Fruit fly (Drosophila melanogaster) whole organism, embryonic: Measurements from ENCODE around the gene prd1.

Experiments used
- Abd-B ChIP-seq: fragments of 200-800 bp; sonication (Bioruptor generic); optimal IDR thresholded peaks from 2 replicates; lab custom pipeline; 2018; ENCODE audit warnings: missing biosample characterization, mild to moderate bottlenecking, missing genetic modification characterization, moderate library complexity
- C15 ChIP-seq: fragments of 200-800 bp; sonication (Bioruptor generic); IDR thresholded peaks from 3 replicates; pipeline ENCODE4 v1.3.6; 2022; ENCODE audit warnings: missing biosample characterization, missing genetic modification characterization
- CG1024 ChIP-seq: fragments of 200-800 bp; sonication (Bioruptor generic); IDR thresholded peaks from 2 replicates; pipeline ENCODE4 v1.3.6; 2022; ENCODE audit warnings: missing biosample characterization, missing genetic modification characterization
- CG10543 ChIP-seq: fragments of 200-800 bp; sonication (Bioruptor generic); optimal IDR thresholded peaks from 3 replicates; lab custom pipeline; 2017; ENCODE audit warnings: missing biosample characterization, mild to moderate bottlenecking, missing genetic modification characterization, moderate library complexity
- CG10565 ChIP-seq: fragments of 200-800 bp; sonication (Bioruptor generic); optimal IDR thresholded peaks from 3 replicates; lab custom pipeline; 2016; ENCODE audit warnings: missing biosample characterization, mild to moderate bottlenecking, missing genetic modification characterization
- CG11456 ChIP-seq: fragments of 200-800 bp; sonication (Bioruptor generic); IDR thresholded peaks from 3 replicates; pipeline ENCODE4 v1.3.6; 2022; ENCODE audit warnings: missing biosample characterization, missing genetic modification characterization
- CG12155 ChIP-seq: fragments of 200-800 bp; sonication (Bioruptor generic); optimal IDR thresholded peaks from 3 replicates; lab custom pipeline; 2016; ENCODE audit warnings: missing biosample characterization, missing genetic modification characterization
- CG12744 ChIP-seq: fragments of 200-800 bp; sonication (Bioruptor generic); optimal IDR thresholded peaks from 2 replicates; lab custom pipeline; 2016; ENCODE audit warnings: missing biosample characterization, missing genetic modification characterization
- CG13894 ChIP-seq: fragments of 200-800 bp; sonication (Bioruptor generic); optimal IDR thresholded peaks from 3 replicates; lab custom pipeline; 2018; ENCODE audit warnings: missing biosample characterization, mild to moderate bottlenecking, missing genetic modification characterization, moderate library complexity
- CG14860 ChIP-seq: fragments of 200-800 bp; sonication (Bioruptor generic); IDR thresholded peaks from 3 replicates; pipeline ENCODE4 v1.3.6; 2022; ENCODE audit warnings: missing biosample characterization, missing genetic modification characterization; ENCODE audit not compliant: partially characterized antibody
- CG14965 ChIP-seq: fragments of 200-800 bp; sonication (Bioruptor generic); optimal IDR thresholded peaks from 2 replicates; lab custom pipeline; 2016; ENCODE audit warnings: missing biosample characterization, missing genetic modification characterization, borderline replicate concordance
- CG15269 ChIP-seq: fragments of 200-800 bp; sonication (Bioruptor generic); optimal IDR thresholded peaks from 2 replicates; lab custom pipeline; 2018; ENCODE audit warnings: missing biosample characterization, mild to moderate bottlenecking, missing genetic modification characterization, moderate library complexity
- CG1603 ChIP-seq: fragments of 200-800 bp; sonication (Bioruptor generic); optimal IDR thresholded peaks from 2 replicates; lab custom pipeline; 2019; ENCODE audit warnings: missing biosample characterization, mild to moderate bottlenecking, missing genetic modification characterization, moderate library complexity
- CG17829 ChIP-seq: fragments of 200-800 bp; optimal IDR thresholded peaks from 2 replicates; lab custom pipeline; 2019; ENCODE audit warnings: missing biosample characterization, mild to moderate bottlenecking, missing genetic modification characterization, moderate library complexity
- CG2875 ChIP-seq: fragments of 200-800 bp; sonication (Bioruptor generic); optimal IDR thresholded peaks from 2 replicates; lab custom pipeline; 2017; ENCODE audit warnings: missing biosample characterization, mild to moderate bottlenecking, missing genetic modification characterization, missing genetic modification reagents
- CG34376 ChIP-seq: fragments of 200-800 bp; sonication (Bioruptor generic); optimal IDR thresholded peaks from 2 replicates; lab custom pipeline; 2018; ENCODE audit warnings: missing biosample characterization, mild to moderate bottlenecking, missing genetic modification characterization
- CG4404 ChIP-seq: fragments of 200-800 bp; sonication (Bioruptor generic); IDR thresholded peaks from 2 replicates; pipeline ENCODE4 v1.3.6; 2022; ENCODE audit warnings: missing biosample characterization, missing genetic modification characterization
- CG6765 ChIP-seq: fragments of 200-800 bp; sonication (Bioruptor generic); optimal IDR thresholded peaks from 3 replicates; lab custom pipeline; 2017; ENCODE audit warnings: missing biosample characterization, mild to moderate bottlenecking, missing genetic modification characterization
- CG6854 ChIP-seq: fragments of 200-800 bp; sonication (Bioruptor generic); optimal IDR thresholded peaks from 3 replicates; lab custom pipeline; 2017; ENCODE audit warnings: missing biosample characterization, mild to moderate bottlenecking, missing genetic modification characterization
- CG7839 ChIP-seq: fragments of 200-800 bp; sonication (Bioruptor generic); optimal IDR thresholded peaks from 3 replicates; lab custom pipeline; 2018; ENCODE audit warnings: missing biosample characterization, mild to moderate bottlenecking, missing genetic modification characterization, moderate library complexity
- CG8359 ChIP-seq: fragments of 200-800 bp; sonication (Bioruptor generic); optimal IDR thresholded peaks from 2 replicates; lab custom pipeline; 2017; ENCODE audit warnings: missing biosample characterization, mild to moderate bottlenecking, missing genetic modification characterization, borderline replicate concordance
- CG9932 ChIP-seq: fragments of 200-800 bp; sonication (Bioruptor generic); IDR thresholded peaks from 2 replicates; pipeline ENCODE4 v1.3.6; 2022; ENCODE audit warnings: missing biosample characterization, missing genetic modification characterization
- D19B ChIP-seq: fragments of 200-800 bp; sonication (Bioruptor generic); optimal IDR thresholded peaks from 2 replicates; lab custom pipeline; 2017; ENCODE audit warnings: missing biosample characterization, mild to moderate bottlenecking, missing genetic modification characterization
- Dbx ChIP-seq: fragments of 200-800 bp; sonication (Bioruptor generic); IDR thresholded peaks from 3 replicates; pipeline ENCODE4 v1.3.6; 2022; ENCODE audit warnings: missing biosample characterization, missing genetic modification characterization
- Dref ChIP-seq: fragments of 200-800 bp; sonication (Bioruptor generic); IDR thresholded peaks from 2 replicates; pipeline ENCODE4 v1.3.6; 2022; ENCODE audit warnings: missing biosample characterization, missing genetic modification characterization
- E2f2 ChIP-seq: fragments of 200-800 bp; sonication (Bioruptor generic); IDR thresholded peaks from 2 replicates; pipeline ENCODE4 v1.3.6; 2022; ENCODE audit warnings: missing biosample characterization, missing genetic modification characterization
- Fer2 ChIP-seq: fragments of 200-800 bp; sonication (Bioruptor generic); optimal IDR thresholded peaks from 2 replicates; lab custom pipeline; 2018; ENCODE audit warnings: missing biosample characterization, mild to moderate bottlenecking, missing genetic modification characterization, moderate library complexity
- Gsc ChIP-seq: fragments of 200-800 bp; sonication (Bioruptor generic); IDR thresholded peaks from 2 replicates; pipeline ENCODE4 v1.3.6; 2022; ENCODE audit warnings: missing biosample characterization, missing genetic modification characterization
- HHEX ChIP-seq: fragments of 200-800 bp; sonication (Bioruptor generic); optimal IDR thresholded peaks from 3 replicates; lab custom pipeline; 2017; ENCODE audit warnings: missing biosample characterization, mild to moderate bottlenecking, missing genetic modification characterization, missing genetic modification reagents
- Nf-YC ChIP-seq: fragments of 200-800 bp; optimal IDR thresholded peaks from 3 replicates; lab custom pipeline; 2019; ENCODE audit warnings: missing biosample characterization, mild to moderate bottlenecking, missing genetic modification characterization, moderate library complexity
- Oaz ChIP-seq: fragments of 200-800 bp; sonication (Bioruptor generic); IDR thresholded peaks from 2 replicates; pipeline ENCODE4 v1.3.6; 2022; ENCODE audit warnings: missing biosample characterization, missing genetic modification characterization
- PHDP ChIP-seq: fragments of 200-800 bp; sonication (Bioruptor generic); optimal IDR thresholded peaks from 3 replicates; lab custom pipeline; 2018; ENCODE audit warnings: missing biosample characterization, mild to moderate bottlenecking, missing genetic modification characterization, moderate library complexity
- Rx ChIP-seq: fragments of 200-800 bp; sonication (Bioruptor generic); IDR thresholded peaks from 2 replicates; pipeline ENCODE4 v1.3.6; 2022; ENCODE audit warnings: missing biosample characterization, missing genetic modification characterization
- Usf ChIP-seq: fragments of 200-800 bp; sonication (Bioruptor generic); optimal IDR thresholded peaks from 2 replicates; lab custom pipeline; 2017; ENCODE audit warnings: missing genotype, missing biosample characterization, missing genetic modification characterization
- Xbp1 ChIP-seq: fragments of 200-800 bp; sonication (Bioruptor generic); optimal IDR thresholded peaks from 3 replicates; lab custom pipeline; 2016; ENCODE audit warnings: missing biosample characterization, mild to moderate bottlenecking, missing genetic modification characterization
- aop ChIP-seq: fragments of 200-800 bp; sonication (Bioruptor generic); IDR thresholded peaks from 2 replicates; pipeline ENCODE4 v1.3.6; 2022; ENCODE audit warnings: missing biosample characterization, missing genetic modification characterization
- br ChIP-seq: fragments of >200 bp; optimal IDR thresholded peaks from 2 replicates; lab custom pipeline; 2017
- bsh ChIP-seq, 2 experiments: fragments of 200-800 bp; sonication (Bioruptor generic); optimal IDR thresholded peaks; 2 replicates each; lab custom pipeline; 2017 to 2018; ENCODE audit warnings: mild to moderate bottlenecking in 2 of 2, missing biosample characterization in 2 of 2, missing genetic modification characterization in 2 of 2, moderate library complexity in 1 of 2
- crp ChIP-seq, 2 experiments: fragments of 200-800 bp; sonication (Bioruptor generic); optimal IDR thresholded peaks; 2 replicates in 1 of 2; 3 replicates in 1 of 2; lab custom pipeline; 2017; ENCODE audit warnings: missing biosample characterization in 2 of 2, missing genetic modification characterization in 2 of 2, mild to moderate bottlenecking in 1 of 2, moderate library complexity in 1 of 2
- dati ChIP-seq: fragments of 200-800 bp; sonication (Bioruptor generic); IDR thresholded peaks from 2 replicates; pipeline ENCODE4 v1.3.6; 2022; ENCODE audit warnings: missing biosample characterization, missing genetic modification characterization
- dmrt11E ChIP-seq: fragments of 200-800 bp; sonication (Bioruptor generic); optimal IDR thresholded peaks from 3 replicates; lab custom pipeline; 2018; ENCODE audit warnings: missing biosample characterization, mild to moderate bottlenecking, missing genetic modification characterization, moderate library complexity
- fd96Cb ChIP-seq: fragments of 200-800 bp; sonication (Bioruptor generic); optimal IDR thresholded peaks from 2 replicates; lab custom pipeline; 2018; ENCODE audit warnings: missing biosample characterization, mild to moderate bottlenecking, missing genetic modification characterization, moderate library complexity
- gem ChIP-seq: fragments of 200-800 bp; sonication (Bioruptor generic); optimal IDR thresholded peaks from 2 replicates; lab custom pipeline; 2019; ENCODE audit warnings: missing biosample characterization, mild to moderate bottlenecking, missing genetic modification characterization, moderate library complexity
- gfzf ChIP-seq: fragments of 200-800 bp; sonication (Bioruptor generic); optimal IDR thresholded peaks from 2 replicates; lab custom pipeline; 2016; ENCODE audit warnings: missing biosample characterization, mild to moderate bottlenecking, missing genetic modification characterization, moderate library complexity
- grau ChIP-seq: fragments of 200-800 bp; optimal IDR thresholded peaks from 3 replicates; lab custom pipeline; 2019; ENCODE audit warnings: missing biosample characterization, mild to moderate bottlenecking, missing genetic modification characterization, moderate library complexity
- gt ChIP-seq: fragments of 200-800 bp; sonication (Bioruptor generic); IDR thresholded peaks from 2 replicates; pipeline ENCODE4 v1.3.6; 2022; ENCODE audit warnings: missing biosample characterization, missing genetic modification characterization
- kah ChIP-seq: fragments of 200-800 bp; sonication (Bioruptor generic); optimal IDR thresholded peaks from 2 replicates; lab custom pipeline; 2018; ENCODE audit warnings: missing biosample characterization, mild to moderate bottlenecking, missing genetic modification characterization
- nmo ChIP-seq: fragments of 200-800 bp; sonication (Bioruptor generic); optimal IDR thresholded peaks from 2 replicates; lab custom pipeline; 2018; ENCODE audit warnings: missing biosample characterization, mild to moderate bottlenecking, missing genetic modification characterization, moderate library complexity
- peb ChIP-seq: fragments of 200-800 bp; sonication (Bioruptor generic); IDR thresholded peaks from 2 replicates; pipeline ENCODE4 v1.3.6; 2022; ENCODE audit warnings: missing biosample characterization, missing genetic modification characterization
- tgo ChIP-seq: fragments of 200-800 bp; sonication (Bioruptor generic); IDR thresholded peaks from 3 replicates; pipeline ENCODE4 v1.3.6; 2022; ENCODE audit warnings: missing biosample characterization, missing genetic modification characterization
- vvl ChIP-seq: fragments of 200-800 bp; sonication (Bioruptor generic); IDR thresholded peaks from 2 replicates; pipeline ENCODE4 v1.3.6; 2022; ENCODE audit warnings: missing biosample characterization, missing genetic modification characterization
- zfh1 ChIP-seq: fragments of 200-800 bp; sonication (Bioruptor generic); IDR thresholded peaks from 3 replicates; pipeline ENCODE4 v1.3.6; 2022; ENCODE audit warnings: missing biosample characterization, missing genetic modification characterization

prd1 gene

dm6 chr3R:11822266-11822665, 35.5 kb upstream of the prd1 start, which contains the start of gene Kyat (continued):
- TF ChIP-seq CG14860 (GFP tag; lab: Robert Waterston, UW): peak; percentile 93
- no peak for TF ChIP-seq PHDP (tag; lab: Kevin White, UChicago)
- TF ChIP-seq Dbx (GFP tag; lab: Robert Waterston, UW): no peak
- no peak for TF ChIP-seq C15 (GFP tag; lab: Robert Waterston, UW)
- TF ChIP-seq CG17829 (tag; lab: Kevin White, UChicago): peak; percentile 43
- 0 out of 2 replicates have a peak, but pooled peaks have one; percentile 32 for TF ChIP-seq vvl (GFP tag; lab: Robert Waterston, UW)
- no peak for TF ChIP-seq Xbp1 (GFP tag; lab: Kevin White, UChicago)
- no peak for TF ChIP-seq dati (GFP tag; lab: Robert Waterston, UW)
- TF ChIP-seq Dref: peak; percentile 99
- no peak for TF ChIP-seq CG6854 (GFP tag; lab: Kevin White, UChicago)
- peak; percentile 55 for TF ChIP-seq CG9932 (GFP tag; lab: Robert Waterston, UW)
- TF ChIP-seq CG10565 (GFP tag; lab: Kevin White, UChicago): no peak
- TF ChIP-seq CG14965 (GFP tag; lab: Kevin White, UChicago): no peak
- no peak for TF ChIP-seq Abd-B (GFP tag; lab: Kevin White, UChicago)
- TF ChIP-seq crp (GFP tag; optimal IDR thresholded peaks at IDR 0.05; lab: Kevin White, UChicago): peak in 1 of 2 experiments; percentile 55
- TF ChIP-seq Nf-YC (tag; lab: Kevin White, UChicago): no peak
- TF ChIP-seq zfh1 (GFP tag; lab: Robert Waterston, UW): no peak
- TF ChIP-seq CG2875 (GFP tag; lab: Kevin White, UChicago): no peak
- TF ChIP-seq fd96Cb (tag; lab: Kevin White, UChicago): no peak
- TF ChIP-seq CG13894 (tag; lab: Kevin White, UChicago): no peak
- TF ChIP-seq HHEX (GFP tag; lab: Kevin White, UChicago): no peak
- TF ChIP-seq Fer2 (tag; lab: Kevin White, UChicago): no peak
- TF ChIP-seq CG1024: no peak
- TF ChIP-seq CG8359 (GFP tag; lab: Kevin White, UChicago): no peak
- TF ChIP-seq CG10543 (GFP tag; lab: Kevin White, UChicago): no peak
- TF ChIP-seq kah (GFP tag; lab: Kevin White, UChicago): no peak
- TF ChIP-seq Usf: no peak
- TF ChIP-seq Rx (GFP tag; lab: Robert Waterston, UW): no peak
- no peak for TF ChIP-seq gt
- no peak for TF ChIP-seq CG7839 (tag; lab: Kevin White, UChicago)
- peak; percentile 78 for TF ChIP-seq CG1603 (tag; lab: Kevin White, UChicago)
- no peak for TF ChIP-seq Gsc (GFP tag; lab: Robert Waterston, UW)
- no peak for TF ChIP-seq bsh (GFP tag; optimal IDR thresholded peaks at IDR 0.05; lab: Kevin White, UChicago)
- no peak for TF ChIP-seq CG4404 (GFP tag; lab: Robert Waterston, UW)
- TF ChIP-seq aop: no peak
- no peak for TF ChIP-seq D19B (GFP tag; lab: Kevin White, UChicago)
- peak; percentile 27 for TF ChIP-seq gfzf (GFP tag; lab: Kevin White, UChicago)
- no peak for TF ChIP-seq dmrt11E
- TF ChIP-seq CG15269 (tag; lab: Kevin White, UChicago): no peak
- TF ChIP-seq peb (GFP tag; lab: Robert Waterston, UW): no peak
- TF ChIP-seq CG12155 (GFP tag; lab: Kevin White, UChicago): no peak
- TF ChIP-seq E2f2 (GFP tag; lab: Robert Waterston, UW): peak; percentile 95
- no peak for TF ChIP-seq br
- TF ChIP-seq CG11456: no peak
- TF ChIP-seq gem: no peak
- TF ChIP-seq nmo (GFP tag; lab: Kevin White, UChicago): peak; percentile 33
- TF ChIP-seq Oaz (GFP tag; lab: Robert Waterston, UW): no peak
- TF ChIP-seq CG34376 (GFP tag; lab: Kevin White, UChicago): no peak
- TF ChIP-seq grau: no peak
- TF ChIP-seq CG6765 (GFP tag; lab: Kevin White, UChicago): no peak
- no peak for TF ChIP-seq tgo (GFP tag; lab: Robert Waterston, UW)
- TF ChIP-seq CG12744 (GFP tag; lab: Kevin White, UChicago): no peak
